Fruit fly (Drosophila melanogaster) whole organism, prepupa: ENCODE measurements around the gene CG14053.

Experiments used
- CG10631 ChIP-seq: fragments of 200-800 bp; sonication (Bioruptor generic); optimal IDR thresholded peaks from 2 replicates; lab custom pipeline; 2016; ENCODE audit warnings: missing biosample characterization, missing genetic modification characterization
- CG10669 ChIP-seq: fragments of 200-800 bp; sonication (Bioruptor generic); optimal IDR thresholded peaks from 3 replicates; lab custom pipeline; 2018; ENCODE audit warnings: missing biosample characterization, mild to moderate bottlenecking, missing genetic modification characterization, moderate library complexity
- CG11762 ChIP-seq: fragments of 200-800 bp; sonication (Bioruptor generic); optimal IDR thresholded peaks from 3 replicates; lab custom pipeline; 2016; ENCODE audit warnings: missing biosample characterization, missing genetic modification characterization; ENCODE audit not compliant: insufficient read depth
- CG15336 ChIP-seq: fragments of 200-800 bp; sonication (Bioruptor generic); IDR thresholded peaks from 2 replicates; pipeline ENCODE4 v1.3.6; 2022; ENCODE audit warnings: missing biosample characterization, missing genetic modification characterization
- CG1621 ChIP-seq: fragments of 200-800 bp; sonication (Bioruptor generic); optimal IDR thresholded peaks from 3 replicates; lab custom pipeline; 2018; ENCODE audit warnings: missing biosample characterization, mild to moderate bottlenecking, missing genetic modification characterization
- CG16779 ChIP-seq: fragments of 200-800 bp; sonication (Bioruptor generic); optimal IDR thresholded peaks from 3 replicates; lab custom pipeline; 2017; ENCODE audit warnings: missing biosample characterization, mild to moderate bottlenecking, missing genetic modification characterization
- CG3032 ChIP-seq: fragments of 200-800 bp; optimal IDR thresholded peaks from 2 replicates; lab custom pipeline; 2019; ENCODE audit warnings: missing biosample characterization, mild to moderate bottlenecking, missing genetic modification characterization, moderate library complexity
- CG32006 ChIP-seq: fragments of 200-800 bp; sonication (Bioruptor generic); optimal IDR thresholded peaks from 3 replicates; lab custom pipeline; 2017; ENCODE audit warnings: missing biosample characterization, mild to moderate bottlenecking, missing genetic modification characterization
- CG3919 ChIP-seq: fragments of 200-800 bp; sonication (Bioruptor generic); optimal IDR thresholded peaks from 3 replicates; lab custom pipeline; 2016; ENCODE audit warnings: missing biosample characterization, missing genetic modification characterization
- CG4318 ChIP-seq: fragments of 200-800 bp; sonication (Bioruptor generic); optimal IDR thresholded peaks from 3 replicates; lab custom pipeline; 2017; ENCODE audit warnings: missing biosample characterization, mild to moderate bottlenecking, missing genetic modification characterization
- CG6163 ChIP-seq: fragments of 200-800 bp; sonication (Bioruptor generic); IDR thresholded peaks from 3 replicates; pipeline ENCODE4 v1.3.6; 2022; ENCODE audit warnings: missing biosample characterization, missing genetic modification characterization
- CG6276 ChIP-seq: fragments of 200-800 bp; sonication (Bioruptor generic); optimal IDR thresholded peaks from 2 replicates; lab custom pipeline; 2017; ENCODE audit warnings: missing biosample characterization, mild to moderate bottlenecking, missing genetic modification characterization
- CG6792 ChIP-seq: fragments of 200-800 bp; sonication (Bioruptor generic); optimal IDR thresholded peaks from 3 replicates; lab custom pipeline; 2016; ENCODE audit warnings: missing biosample characterization, missing genetic modification characterization
- CG6808 ChIP-seq: fragments of 200-800 bp; sonication (Bioruptor generic); optimal IDR thresholded peaks from 3 replicates; lab custom pipeline; 2017; ENCODE audit warnings: missing biosample characterization, missing genetic modification characterization, mild to moderate bottlenecking, moderate library complexity, missing genetic modification reagents
- CG8119 ChIP-seq: fragments of 200-800 bp; sonication (Bioruptor generic); IDR thresholded peaks from 3 replicates; pipeline ENCODE4 v1.3.6; 2022; ENCODE audit warnings: missing biosample characterization, missing genetic modification characterization
- CG8632 ChIP-seq: fragments of 200-800 bp; sonication (Bioruptor generic); optimal IDR thresholded peaks from 3 replicates; lab custom pipeline; 2016; ENCODE audit warnings: missing biosample characterization, missing genetic modification characterization
- Eip75B ChIP-seq: fragments of 200-800 bp; sonication (Bioruptor generic); optimal IDR thresholded peaks from 3 replicates; lab custom pipeline; 2016; ENCODE audit warnings: missing biosample characterization, missing genetic modification characterization
- Eip78C ChIP-seq: fragments of 200-800 bp; sonication (Bioruptor generic); peaks from one replicate; lab custom pipeline; 2016; ENCODE audit warnings: missing biosample characterization, missing genetic modification characterization
- Eip93F ChIP-seq: fragments of 200-800 bp; sonication (Bioruptor generic); optimal IDR thresholded peaks from 2 replicates; lab custom pipeline; 2016; ENCODE audit warnings: missing biosample characterization, mild to moderate bottlenecking, missing genetic modification characterization
- Ets96B ChIP-seq: fragments of 200-800 bp; optimal IDR thresholded peaks from 2 replicates; lab custom pipeline; 2019; ENCODE audit warnings: missing biosample characterization, mild to moderate bottlenecking, missing genetic modification characterization, moderate library complexity
- Gug ChIP-seq: fragments of 200-800 bp; sonication (Bioruptor generic); IDR thresholded peaks from 2 replicates; pipeline ENCODE4 v1.3.6; 2022; ENCODE audit warnings: missing biosample characterization, missing genetic modification characterization
- Hr39 ChIP-seq: fragments of 200-800 bp; sonication (Bioruptor generic); optimal IDR thresholded peaks from 2 replicates; lab custom pipeline; 2016; ENCODE audit warnings: missing biosample characterization, missing genetic modification characterization
- Hr4 ChIP-seq: fragments of 200-800 bp; sonication (Bioruptor generic); optimal IDR thresholded peaks from 3 replicates; lab custom pipeline; 2016; ENCODE audit warnings: missing biosample characterization, missing genetic modification characterization
- Lpt ChIP-seq: fragments of 200-800 bp; sonication (Bioruptor generic); optimal IDR thresholded peaks from 3 replicates; lab custom pipeline; 2016; ENCODE audit warnings: missing biosample characterization, missing genetic modification characterization
- OdsH ChIP-seq: fragments of 200-800 bp; sonication (Bioruptor generic); optimal IDR thresholded peaks from 3 replicates; lab custom pipeline; 2016; ENCODE audit warnings: missing biosample characterization, missing genetic modification characterization
- Sox102F ChIP-seq: fragments of 200-800 bp; sonication (Bioruptor generic); optimal IDR thresholded peaks from 2 replicates; lab custom pipeline; 2016; ENCODE audit warnings: missing biosample characterization, mild to moderate bottlenecking, missing genetic modification characterization
- Sox14 ChIP-seq: fragments of 200-800 bp; sonication (Bioruptor generic); optimal IDR thresholded peaks from 3 replicates; lab custom pipeline; 2016; ENCODE audit warnings: missing biosample characterization, missing genetic modification characterization
- achi ChIP-seq: fragments of 200-800 bp; sonication (Bioruptor generic); optimal IDR thresholded peaks from 3 replicates; lab custom pipeline; 2016; ENCODE audit warnings: missing biosample characterization, missing genetic modification characterization
- acj6 ChIP-seq: fragments of 200-800 bp; sonication (Bioruptor generic); optimal IDR thresholded peaks from 3 replicates; lab custom pipeline; 2016; ENCODE audit warnings: missing biosample characterization, missing genetic modification characterization
- cyc ChIP-seq: fragments of 200-800 bp; sonication (Bioruptor generic); optimal IDR thresholded peaks from 3 replicates; lab custom pipeline; 2016; ENCODE audit warnings: missing biosample characterization, missing genetic modification characterization
- dsx ChIP-seq: fragments of 200-800 bp; optimal IDR thresholded peaks from 3 replicates; lab custom pipeline; 2019; ENCODE audit warnings: missing biosample characterization, mild to moderate bottlenecking, missing genetic modification characterization, moderate library complexity; ENCODE audit not compliant: poor library complexity, severe bottlenecking
- eg ChIP-seq: fragments of 200-800 bp; sonication (Bioruptor generic); IDR thresholded peaks from 3 replicates; pipeline ENCODE4 v1.3.6; 2022; ENCODE audit warnings: missing biosample characterization, missing genetic modification characterization
- esn ChIP-seq: fragments of 200-800 bp; sonication (Bioruptor generic); optimal IDR thresholded peaks from 2 replicates; lab custom pipeline; 2016; ENCODE audit warnings: missing biosample characterization, mild to moderate bottlenecking, missing genetic modification characterization, moderate library complexity
- fd59A ChIP-seq: fragments of 200-800 bp; sonication (Bioruptor generic); optimal IDR thresholded peaks from 2 replicates; lab custom pipeline; 2017; ENCODE audit warnings: missing biosample characterization, mild to moderate bottlenecking, missing genetic modification characterization, missing genetic modification reagents
- net ChIP-seq: fragments of 200-800 bp; sonication (Bioruptor generic); optimal IDR thresholded peaks from 3 replicates; lab custom pipeline; 2016; ENCODE audit warnings: missing biosample characterization, missing genetic modification characterization
- pdm3 ChIP-seq: fragments of 200-800 bp; sonication (Bioruptor generic); optimal IDR thresholded peaks from 3 replicates; lab custom pipeline; 2016; ENCODE audit warnings: missing biosample characterization, missing genetic modification characterization
- salr ChIP-seq, 2 experiments: fragments of 200-800 bp; sonication (Bioruptor generic); optimal IDR thresholded peaks; 3 replicates each; lab custom pipeline; 2016 to 2018; ENCODE audit warnings: missing biosample characterization in 2 of 2, missing genetic modification characterization in 2 of 2, mild to moderate bottlenecking in 1 of 2
- spab ChIP-seq: fragments of 200-800 bp; sonication (Bioruptor generic); optimal IDR thresholded peaks from 2 replicates; lab custom pipeline; 2017; ENCODE audit warnings: missing biosample characterization, mild to moderate bottlenecking, missing genetic modification characterization, missing genetic modification reagents
- svp ChIP-seq: fragments of 200-800 bp; sonication (Bioruptor generic); peaks from one replicate; lab custom pipeline; 2016; ENCODE audit warnings: missing biosample characterization, missing genetic modification characterization
- topi ChIP-seq: fragments of 200-800 bp; sonication (Bioruptor generic); optimal IDR thresholded peaks from 3 replicates; lab custom pipeline; 2016; ENCODE audit warnings: missing biosample characterization, missing genetic modification characterization
- vri ChIP-seq: fragments of 200-800 bp; sonication (Bioruptor generic); optimal IDR thresholded peaks from 3 replicates; lab custom pipeline; 2016; ENCODE audit warnings: missing biosample characterization, mild to moderate bottlenecking, missing genetic modification characterization

CG14053 gene

dm6 chrX:2222181-2222790 lies 28.6 kb upstream of the CG14053 start, which contains the start of gene Vinc (continued):
- TF ChIP-seq CG11762 (GFP tag; lab: Kevin White, UChicago) (peak; percentile 91), CG1621 (tag; lab: Kevin White, UChicago) (peak; percentile 73), vri (GFP tag; lab: Kevin White, UChicago) (peak; percentile 56), pdm3 (no peak), dsx (GFP tag; lab: Kevin White, UChicago) (peak; percentile 89), Hr39 (GFP tag; lab: Kevin White, UChicago) (peak; percentile 79), Ets96B (peak; percentile 90), Sox102F (GFP tag; lab: Kevin White, UChicago) (no peak)

- no peak for TF ChIP-seq CG8119 (GFP tag; lab: Robert Waterston, UW)
- TF ChIP-seq spab (GFP tag; lab: Kevin White, UChicago) = no peak
- TF ChIP-seq CG6163 = no peak
- TF ChIP-seq CG6808 (GFP tag; lab: Kevin White, UChicago) = no peak
- TF ChIP-seq CG16779 (tag; lab: Kevin White, UChicago) = no peak
- TF ChIP-seq CG6276 (GFP tag; lab: Kevin White, UChicago) = no peak
- TF ChIP-seq Sox102F (GFP tag; lab: Kevin White, UChicago) = no peak
- TF ChIP-seq net (GFP tag; lab: Kevin White, UChicago) = no peak
- TF ChIP-seq CG8632 (GFP tag; lab: Kevin White, UChicago) = no peak
- no peak for TF ChIP-seq Eip93F (GFP tag; lab: Kevin White, UChicago)
- TF ChIP-seq, all 60 proteins: peak for 0
Observed at dm6 chrX:2221598-2221997, 27.9 kb upstream of the CG14053 start.

- peak; percentile 55 for TF ChIP-seq CG4318 (GFP tag; lab: Kevin White, UChicago)
- no peak for TF ChIP-seq CG6792 (GFP tag; lab: Kevin White, UChicago)
- peak in 1 of 2 experiments; percentile 2 for TF ChIP-seq salr (GFP tag; optimal IDR thresholded peaks at IDR 0.05; lab: Kevin White, UChicago)
- peak; percentile 20 for TF ChIP-seq Lpt (GFP tag; lab: Kevin White, UChicago)
- peak; percentile 43 for TF ChIP-seq OdsH (GFP tag; lab: Kevin White, UChicago)
- TF ChIP-seq Eip75B = no peak
- TF ChIP-seq Gug (GFP tag; lab: Robert Waterston, UW) = no peak
- TF ChIP-seq topi = no peak
- TF ChIP-seq fd59A (GFP tag; lab: Kevin White, UChicago) = no peak
- TF ChIP-seq CG3032 (tag; lab: Kevin White, UChicago) = peak; percentile 12
- peak; percentile 75 for TF ChIP-seq Eip78C (GFP tag; lab: Kevin White, UChicago)
- peak; percentile 54; the same call in 2 of the 3 replicates for TF ChIP-seq eg (GFP tag; lab: Robert Waterston, UW)
- peak; percentile 16 for TF ChIP-seq acj6 (GFP tag; lab: Kevin White, UChicago)
- peak; percentile 15 for TF ChIP-seq CG6276 (GFP tag; lab: Kevin White, UChicago)
- TF ChIP-seq CG3919 (GFP tag; lab: Kevin White, UChicago) = peak; percentile 38
- no peak for TF ChIP-seq CG11762 (GFP tag; lab: Kevin White, UChicago)
- peak; percentile 23 for TF ChIP-seq achi (GFP tag; lab: Kevin White, UChicago)
- TF ChIP-seq svp (GFP tag; lab: Kevin White, UChicago) = peak; percentile 66
- TF ChIP-seq esn (GFP tag; lab: Kevin White, UChicago) = peak; percentile 15
- no peak for TF ChIP-seq Sox102F (GFP tag; lab: Kevin White, UChicago)
- peak; percentile 76 for TF ChIP-seq CG32006
- peak; percentile 57 for TF ChIP-seq CG15336
- no peak for TF ChIP-seq vri (GFP tag; lab: Kevin White, UChicago)
- TF ChIP-seq CG8119 (GFP tag; lab: Robert Waterston, UW) = peak; percentile 45; the same call in 2 of the 3 replicates
- peak; percentile 9 for TF ChIP-seq CG10631
- peak; percentile 5 for TF ChIP-seq CG10669 (GFP tag; lab: Kevin White, UChicago)
- TF ChIP-seq CG1621 (tag; lab: Kevin White, UChicago) = no peak
- TF ChIP-seq Hr4 = peak; percentile 74
- peak; percentile 5 for TF ChIP-seq Ets96B
- peak; percentile 3 for TF ChIP-seq Sox14 (GFP tag; lab: Kevin White, UChicago)
- TF ChIP-seq cyc (GFP tag; lab: Kevin White, UChicago) = no peak
- TF ChIP-seq CG6163 = peak; percentile 58; the same call in 2 of the 3 replicates
- TF ChIP-seq CG6808 (GFP tag; lab: Kevin White, UChicago) = peak; percentile 6
Observed at dm6 chrX:2219899-2220298, 26.2 kb upstream of the CG14053 start.
